Worm (Caenorhabditis elegans) whole organism, L4/young adult: ENCODE data around the gene rpl-5.

Experiments
- W03F9.2 ChIP-seq: fragments of 150-350 bp; optimal IDR thresholded peaks from 2 replicates; lab custom pipeline; 2014; ENCODE audit warnings: missing biosample characterization, missing genetic modification characterization
- dao-5 ChIP-seq: sonication (generic microtip); optimal IDR thresholded peaks from 2 replicates; lab custom pipeline; 2016; ENCODE audit warnings: missing genotype, missing genetic modification characterization, moderate library complexity, missing compliant biosample characterization
- him-1 ChIP-seq: sonication (generic microtip); optimal IDR thresholded peaks from 2 replicates; lab custom pipeline; 2016; ENCODE audit warnings: missing genotype, missing genetic modification reagents, missing genetic modification characterization, missing compliant biosample characterization

The rpl-5 gene

DNA sequence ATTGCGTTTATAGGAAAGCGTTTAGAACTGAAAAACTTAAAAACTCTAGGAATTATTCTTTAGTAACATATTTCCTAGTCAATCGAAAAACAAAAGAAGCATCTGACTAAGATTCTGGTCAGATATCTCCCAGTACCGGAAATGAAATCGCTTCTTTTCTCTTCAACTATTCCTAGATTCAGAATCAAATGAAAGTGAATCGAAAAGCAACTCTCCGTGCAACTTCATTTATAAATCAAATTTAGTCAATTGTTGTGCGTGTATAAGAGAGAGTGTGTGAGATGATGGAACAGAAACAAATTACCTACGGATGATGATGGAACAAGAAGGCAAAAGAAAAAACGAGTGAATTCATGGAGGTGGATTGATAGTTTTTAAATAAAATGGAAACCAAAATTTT is 10.5 kb upstream of the rpl-5 start:
- no peak for TF ChIP-seq dao-5
- no peak for TF ChIP-seq W03F9.2
- no peak for TF ChIP-seq him-1 (tag; lab: Kevin White, UChicago)

DNA sequence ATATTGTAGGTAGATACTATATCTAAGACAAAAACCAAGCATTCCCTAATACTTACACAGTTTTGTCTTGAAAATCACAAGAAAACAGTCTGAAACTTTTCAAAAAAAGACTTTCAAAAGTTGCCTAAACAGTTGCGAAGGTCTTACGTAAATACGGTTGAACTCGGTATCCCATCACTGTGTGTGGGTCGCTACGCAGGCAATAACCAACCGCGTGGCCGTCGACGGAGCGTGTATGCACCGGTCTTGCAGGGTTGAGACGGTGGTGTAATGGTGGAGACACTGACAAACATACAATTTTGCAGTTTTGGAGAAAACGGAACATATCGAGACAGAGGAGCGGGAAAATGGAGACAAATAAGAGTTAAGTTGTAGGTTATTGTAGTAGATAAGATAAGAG is 8.5 kb upstream of the rpl-5 start, which contains the start of gene iff-2:
Gene iff-2, minus strand, starts transcription at position 141 of the 400 bp plus-strand sequence.
- TF ChIP-seq dao-5: peak; percentile 77
- TF ChIP-seq him-1 (tag; lab: Kevin White, UChicago): peak; percentile 97
- peak; percentile 97 for TF ChIP-seq W03F9.2

DNA sequence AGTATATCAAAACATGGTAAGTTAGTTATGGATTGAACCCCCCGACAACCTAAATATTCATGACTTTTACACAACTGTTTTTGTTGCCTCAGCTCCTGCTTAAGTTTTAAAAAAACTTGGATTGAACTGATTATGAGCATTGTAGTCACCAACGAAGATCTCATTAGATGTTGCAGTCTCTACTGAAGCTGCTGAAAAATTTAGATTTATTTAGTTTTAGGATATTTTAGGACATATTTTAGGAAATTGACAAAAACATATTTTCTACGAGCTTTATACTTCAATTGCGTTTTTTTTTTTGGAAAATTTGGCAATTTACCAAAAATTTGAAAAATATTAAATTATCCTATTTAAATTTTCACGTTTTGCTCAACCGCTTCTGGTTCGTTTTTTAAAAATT is 7.7 kb upstream of the rpl-5 start, which contains the start of gene F54C9.14:
Gene F54C9.14, plus strand, starts transcription at position 301 of the 400 bp plus-strand sequence.
- no peak for TF ChIP-seq W03F9.2
- TF ChIP-seq dao-5: no peak
- no peak for TF ChIP-seq him-1 (tag; lab: Kevin White, UChicago)

DNA sequence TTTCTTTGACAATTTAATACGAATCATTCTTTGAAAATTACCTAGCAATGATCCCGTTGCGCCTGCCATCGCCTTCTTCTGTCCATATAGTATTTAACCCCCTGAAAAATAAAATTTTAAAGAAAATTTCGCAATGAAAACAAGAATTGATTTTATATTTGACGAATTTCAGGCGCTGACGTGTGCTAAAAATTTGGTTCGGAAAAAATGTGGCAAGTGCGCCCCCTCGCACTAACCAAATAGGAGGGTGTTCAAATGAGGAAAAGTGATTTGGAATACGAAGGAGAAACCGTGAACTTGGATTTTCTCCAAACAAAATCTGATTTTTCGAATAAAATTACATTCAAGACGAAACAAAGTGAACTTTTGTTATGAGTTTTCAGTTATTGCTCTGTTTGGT is 3.7 kb upstream of the rpl-5 start, which contains the start of gene stc-1:
Gene stc-1, minus strand, starts transcription at position 101 of the 400 bp plus-strand sequence.
- TF ChIP-seq W03F9.2 (no peak), him-1 (tag; lab: Kevin White, UChicago) (no peak), dao-5 (no peak)

DNA sequence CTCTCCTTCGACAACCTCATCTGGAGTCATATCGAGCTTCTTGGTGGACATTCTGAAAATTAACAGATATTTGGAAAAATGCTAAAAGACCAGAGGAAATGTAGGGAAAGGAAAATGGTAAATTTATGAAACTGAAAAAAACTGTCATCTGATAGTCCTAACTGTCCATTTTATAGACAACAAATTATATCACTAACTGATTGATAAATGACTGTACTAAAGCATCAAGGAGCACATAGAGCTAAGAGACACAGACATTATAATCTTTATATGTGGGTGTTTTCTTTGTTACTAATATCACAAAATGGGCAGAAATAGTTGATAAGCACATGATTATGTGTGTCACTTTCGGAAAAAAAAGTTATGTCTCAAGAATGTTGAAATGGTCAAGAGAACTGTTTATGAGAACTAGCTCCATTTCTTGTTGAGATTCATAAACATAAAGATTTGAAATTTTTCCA is 2.9 kb upstream of the rpl-5 start, which contains the start of gene F54C9.3:
Gene F54C9.3, minus strand, starts transcription at position 51 of the 461 bp plus-strand sequence.
- no peak for TF ChIP-seq W03F9.2
- no peak for TF ChIP-seq him-1 (tag; lab: Kevin White, UChicago)
- TF ChIP-seq dao-5: no peak

DNA sequence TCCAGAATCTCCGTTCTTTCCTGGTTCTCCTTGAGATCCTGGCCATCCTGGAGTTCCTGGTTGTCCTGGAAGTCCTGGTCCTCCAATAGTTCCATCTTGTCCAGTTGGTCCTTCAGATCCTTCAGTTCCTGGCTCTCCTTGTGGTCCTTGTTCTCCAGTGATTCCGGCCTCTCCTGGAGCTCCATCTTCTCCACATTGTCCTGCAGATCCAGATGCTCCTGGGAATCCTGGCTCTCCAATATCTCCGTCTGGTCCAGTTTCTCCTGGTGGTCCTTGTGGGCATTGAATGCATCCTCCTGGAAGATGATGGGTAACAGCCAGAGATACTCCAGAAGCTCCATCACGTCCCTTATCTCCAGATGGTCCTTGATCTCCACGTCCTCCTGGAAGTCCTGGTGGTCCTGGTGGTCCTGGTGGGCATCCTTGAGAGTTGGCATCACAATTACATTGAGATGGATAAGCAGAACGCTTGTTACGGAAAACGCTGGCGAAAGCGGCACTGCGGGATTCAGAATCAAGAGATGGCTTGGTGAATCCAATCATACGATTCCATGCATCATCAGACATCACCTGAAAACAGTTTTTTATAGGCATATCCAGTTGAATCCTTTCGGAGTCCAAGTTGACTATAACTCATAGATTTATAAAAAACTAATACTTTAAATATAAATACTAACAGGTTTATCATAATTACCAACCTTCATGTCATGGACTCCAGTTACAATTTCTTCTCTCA is 1.3 kb upstream of the rpl-5 start:
- TF ChIP-seq W03F9.2 (no peak), him-1 (tag; lab: Kevin White, UChicago) (no peak), dao-5 (no peak)

DNA sequence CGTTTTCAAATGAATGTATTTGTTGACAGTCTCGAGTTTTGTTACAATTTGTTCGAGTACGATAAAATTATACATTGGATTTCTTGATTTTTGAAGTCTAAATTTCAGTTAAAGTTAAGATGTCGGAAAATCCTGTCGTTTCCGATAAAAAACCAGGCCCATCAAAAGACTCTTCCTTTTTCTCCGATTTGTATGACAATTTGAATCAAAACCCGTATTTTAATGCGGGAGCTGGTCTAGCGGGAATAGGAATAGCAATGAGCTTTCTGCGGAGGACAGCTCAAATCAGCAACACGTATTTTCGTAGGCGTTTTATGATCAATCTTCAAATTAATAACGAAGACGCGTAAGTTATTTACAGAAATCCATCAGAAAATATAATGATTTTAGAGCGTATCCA is 1.2 kb downstream of the rpl-5 start, which contains the start of gene bcs-1:
Gene bcs-1, plus strand, starts transcription at position 109 of the 400 bp plus-strand sequence.
- TF ChIP-seq him-1 (tag; lab: Kevin White, UChicago) (no peak), dao-5 (no peak), W03F9.2 (no peak)

DNA sequence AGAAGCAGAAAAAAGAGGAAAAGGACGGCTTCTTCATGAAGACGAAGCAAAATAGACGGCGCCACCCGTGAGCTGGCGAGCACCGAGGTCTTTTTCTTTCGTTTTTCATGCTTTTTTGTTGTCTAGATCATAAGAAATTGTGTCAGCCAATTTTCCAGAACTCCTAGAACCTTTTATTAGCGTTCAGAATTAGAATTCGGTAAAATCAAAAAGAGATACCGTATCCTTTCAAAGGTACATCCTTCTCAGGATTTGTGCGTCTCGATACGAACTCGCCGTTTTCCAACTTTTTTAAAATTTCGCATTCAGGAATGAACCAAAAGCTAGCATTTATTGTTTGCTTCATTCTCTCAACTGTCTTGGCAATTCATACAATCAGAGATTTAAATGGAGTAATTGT is 3.3 kb downstream of the rpl-5 start, which contains the start of gene F54C9.7:
Gene F54C9.7, plus strand, starts transcription at position 301 of the 400 bp plus-strand sequence.
- TF ChIP-seq W03F9.2 (no peak), him-1 (tag; lab: Kevin White, UChicago) (no peak), dao-5 (no peak)

DNA sequence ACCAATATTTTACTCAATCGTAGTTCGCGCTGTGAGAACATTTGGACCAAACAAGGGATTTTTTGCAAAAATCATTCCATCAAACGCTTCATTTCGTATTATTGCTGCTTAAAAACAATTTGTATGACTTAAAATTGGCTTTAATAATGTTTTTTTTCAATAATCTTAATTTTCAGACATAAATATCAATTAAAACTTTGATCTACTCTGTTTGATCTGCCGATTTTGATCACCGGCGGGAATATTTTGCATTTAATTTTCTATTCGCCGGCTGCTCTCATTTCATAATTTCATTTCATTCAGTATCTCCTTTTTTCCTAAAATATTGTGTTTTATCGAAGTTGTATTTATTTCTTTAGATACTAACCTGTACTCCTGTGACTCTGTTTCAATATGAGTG is 5.5 kb downstream of the rpl-5 start, which contains the start of gene puf-5:
Gene puf-5, plus strand, starts transcription at position 358 of the 400 bp plus-strand sequence.
- TF ChIP-seq dao-5: no peak
- TF ChIP-seq W03F9.2: no peak
- TF ChIP-seq him-1 (tag; lab: Kevin White, UChicago): no peak

DNA sequence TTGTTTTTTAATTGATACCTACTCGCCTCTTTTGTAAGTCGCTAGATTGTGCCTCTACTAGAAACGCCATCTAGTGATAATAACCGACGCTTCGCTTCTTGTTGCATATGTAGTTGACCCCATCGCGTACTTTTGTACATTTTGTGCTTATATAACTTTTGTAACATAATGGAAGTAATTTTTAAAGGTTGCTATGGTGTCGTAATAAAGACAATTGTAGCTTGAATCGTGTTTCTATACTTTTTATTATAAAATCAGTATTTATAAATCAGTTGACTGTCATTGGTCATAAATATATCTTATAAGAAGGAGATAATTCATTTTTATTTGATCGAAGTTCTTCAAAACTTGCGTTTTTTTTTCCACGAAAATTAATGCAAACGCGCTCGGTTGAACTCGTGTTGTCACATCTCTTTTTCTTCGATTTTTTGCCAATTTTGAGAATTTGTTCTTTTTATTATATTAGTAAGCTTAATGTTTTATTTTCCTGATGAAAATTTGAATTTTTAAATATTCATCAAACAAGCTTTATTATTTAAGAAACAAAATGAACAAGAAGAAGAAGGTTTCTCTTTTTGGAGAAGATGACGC is 7.9 kb downstream of the rpl-5 start, which contains the start of gene F54C9.9:
Gene F54C9.9, plus strand, starts transcription at position 541 of the 591 bp plus-strand sequence.
- TF ChIP-seq dao-5 (no peak), W03F9.2 (no peak), him-1 (tag; lab: Kevin White, UChicago) (no peak)

DNA sequence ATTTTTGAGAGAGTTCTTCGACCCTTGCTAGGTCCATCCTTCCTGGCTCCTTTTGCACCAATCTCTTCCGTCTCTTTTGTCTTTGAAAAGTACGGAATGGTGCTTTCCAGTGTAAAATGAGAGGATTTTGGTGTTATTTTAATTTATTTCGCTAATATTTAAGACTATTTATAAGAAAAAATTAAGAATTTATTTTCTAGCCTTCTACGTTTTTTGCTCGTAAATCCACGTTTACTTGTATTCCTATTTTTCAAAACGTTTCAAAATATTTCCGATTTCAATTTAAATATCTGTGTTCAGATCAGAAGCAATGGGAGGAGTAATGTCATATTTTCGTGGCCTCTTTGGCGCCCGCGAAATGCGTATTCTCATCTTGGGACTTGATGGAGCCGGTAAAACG is 12.0 kb downstream of the rpl-5 start, which contains the start of gene arl-1:
Gene arl-1, plus strand, starts transcription at position 301 of the 400 bp plus-strand sequence.
- TF ChIP-seq him-1 (tag; lab: Kevin White, UChicago): no peak
- no peak for TF ChIP-seq W03F9.2
- TF ChIP-seq dao-5: no peak

DNA sequence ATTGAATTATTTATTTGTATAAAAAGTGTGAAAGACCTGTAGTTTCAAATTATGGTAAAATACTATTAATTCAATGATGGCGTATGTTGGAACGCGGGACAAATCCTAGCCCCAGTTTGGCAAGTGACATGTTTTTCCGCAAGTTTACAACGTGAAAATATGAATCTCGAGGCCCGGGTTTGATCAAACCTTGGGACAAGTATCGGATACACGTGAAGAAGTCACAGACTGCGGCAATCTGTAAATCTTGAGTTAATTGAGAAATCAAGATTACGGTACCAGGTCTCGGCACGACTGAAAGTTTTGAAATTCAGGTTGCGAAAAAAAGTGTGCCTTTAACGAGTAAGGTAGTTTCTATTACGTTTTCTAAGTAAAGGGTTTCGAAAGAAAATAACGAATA is 13.3 kb downstream of the rpl-5 start:
- TF ChIP-seq dao-5: no peak
- no peak for TF ChIP-seq W03F9.2
- no peak for TF ChIP-seq him-1 (tag; lab: Kevin White, UChicago)

DNA sequence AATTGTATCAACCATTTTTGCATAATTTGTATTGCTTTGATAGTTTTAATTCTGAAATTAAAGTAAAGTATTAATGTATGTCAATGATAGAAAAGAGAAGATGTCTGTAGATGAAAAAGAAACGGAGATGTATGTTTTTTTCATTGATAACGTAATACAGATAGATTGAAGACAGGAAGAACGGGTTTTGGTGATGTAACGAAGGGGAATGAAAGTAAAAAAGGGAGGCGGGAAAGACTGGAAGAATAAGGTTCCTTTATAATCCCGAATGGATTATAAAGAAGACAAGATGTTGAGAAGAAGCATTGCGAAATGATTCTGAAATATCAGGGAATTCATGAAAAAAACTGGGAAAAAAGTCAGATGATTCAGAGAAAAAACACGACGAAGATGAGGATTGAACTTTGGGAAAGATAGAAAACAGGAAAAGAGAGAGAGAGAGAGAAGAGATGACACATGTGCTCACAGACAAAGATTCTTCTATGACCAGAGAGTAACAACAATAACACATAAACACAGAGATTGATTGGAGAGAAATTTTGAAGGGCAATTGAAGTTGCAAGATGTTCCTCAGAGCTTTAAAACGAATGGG is 15.4 kb downstream of the rpl-5 start, which contains the start of gene F54C9.11:
Gene F54C9.11, minus strand, starts transcription at position 51 of the 592 bp plus-strand sequence.
- TF ChIP-seq W03F9.2: no peak
- no peak for TF ChIP-seq dao-5
- TF ChIP-seq him-1 (tag; lab: Kevin White, UChicago): no peak

DNA sequence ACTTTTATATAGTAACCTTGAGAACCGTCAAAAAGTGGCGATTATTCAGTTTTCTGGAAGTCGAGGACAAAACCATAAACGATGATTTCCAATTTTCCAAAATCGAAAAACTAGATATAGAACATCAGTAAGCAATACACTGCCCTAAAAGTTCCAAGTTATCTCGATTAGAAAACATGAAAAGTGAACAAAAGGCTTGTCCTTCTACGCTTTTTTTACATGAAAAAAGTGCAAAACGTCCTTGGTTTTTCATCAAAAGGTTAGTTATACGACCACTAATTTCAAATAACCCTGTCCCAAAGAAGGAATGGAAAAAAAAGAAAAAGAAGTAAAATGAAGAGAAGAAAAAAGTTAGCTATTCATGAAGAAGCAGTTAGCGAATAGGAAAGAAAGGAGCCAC is 16.2 kb downstream of the rpl-5 start:
- TF ChIP-seq W03F9.2 (no peak), dao-5 (no peak), him-1 (tag; lab: Kevin White, UChicago) (no peak)
